Worm (Caenorhabditis elegans) whole organism, mixed stage, embryonic: ENCODE results near the gene dyrb-1.

ENCODE experiments used
- blmp-1 ChIP-seq: fragments of 150-350 bp; optimal IDR thresholded peaks from 2 replicates; lab custom pipeline; 2014; ENCODE audit warnings: missing biosample characterization, missing genetic modification characterization
- ceh-43 ChIP-seq: fragments of 200-800 bp; sonication (Bioruptor generic); optimal IDR thresholded peaks from 2 replicates; lab custom pipeline; 2018; ENCODE audit warnings: mild to moderate bottlenecking, missing genetic modification characterization, moderate library complexity, missing compliant biosample characterization
- elt-3 ChIP-seq: fragments of 150-350 bp; optimal IDR thresholded peaks from 2 replicates; lab custom pipeline; 2014; ENCODE audit warnings: missing biosample characterization, missing genetic modification characterization
- lsy-2 ChIP-seq: fragments of 150-350 bp; optimal IDR thresholded peaks from 2 replicates; lab custom pipeline; 2014; ENCODE audit warnings: missing biosample characterization, missing genetic modification characterization
- mep-1 ChIP-seq: fragments of 150-350 bp; optimal IDR thresholded peaks from 2 replicates; lab custom pipeline; 2017; ENCODE audit warnings: missing biosample characterization, missing genetic modification reagents, missing genetic modification characterization, inconsistent platforms
- nhr-12 ChIP-seq: fragments of 150-350 bp; optimal IDR thresholded peaks from 2 replicates; lab custom pipeline; 2014; ENCODE audit warnings: missing biosample characterization, missing genetic modification characterization
- sem-2 ChIP-seq: fragments of 200-800 bp; sonication (Bioruptor generic); optimal IDR thresholded peaks from 2 replicates; lab custom pipeline; 2018; ENCODE audit warnings: mild to moderate bottlenecking, missing genetic modification characterization, missing compliant biosample characterization
- snpc-4 ChIP-seq: fragments of 150-350 bp; optimal IDR thresholded peaks from 2 replicates; lab custom pipeline; 2014; ENCODE audit warnings: missing biosample characterization, missing genetic modification characterization
- ztf-11 ChIP-seq: fragments of 150-350 bp; optimal IDR thresholded peaks from 2 replicates; lab custom pipeline; 2014; ENCODE audit warnings: missing biosample characterization, missing genetic modification characterization

DNA sequence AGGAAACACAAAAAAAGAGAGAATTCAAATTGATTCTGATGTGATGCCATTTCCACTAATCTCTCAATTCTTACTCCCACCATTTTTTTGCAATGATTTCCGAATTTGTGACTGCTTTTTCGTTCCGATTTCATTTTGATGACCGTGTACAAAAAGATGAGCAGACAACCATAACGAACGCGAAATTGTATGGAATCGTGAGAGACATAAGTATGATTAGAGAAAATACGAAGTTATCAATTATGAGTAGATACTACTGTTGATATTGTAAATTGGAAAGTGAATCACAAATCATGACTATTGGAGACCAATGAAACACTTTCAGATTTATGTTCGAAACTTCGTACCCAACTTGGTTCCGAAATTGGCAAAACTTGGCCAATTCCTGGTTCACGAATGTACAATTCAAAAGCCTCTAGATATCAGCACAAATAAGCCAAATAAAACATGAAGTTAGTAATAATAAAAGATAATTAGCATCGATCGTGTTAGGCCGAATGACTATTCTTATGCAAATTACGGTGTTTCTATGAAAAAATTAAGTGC lies 4.6 kb upstream of the dyrb-1 start:
- TF ChIP-seq elt-3 (tag; lab: Kevin White, UChicago) (no peak), snpc-4 (tag; lab: Kevin White, UChicago) (no peak), ceh-43 (GFP tag; lab: Kevin White, UChicago) (no peak), mep-1 (tag; lab: Kevin White, UChicago) (no peak), blmp-1 (no peak), sem-2 (GFP tag; lab: Kevin White, UChicago) (no peak), nhr-12 (no peak), lsy-2 (tag; lab: Kevin White, UChicago) (no peak), ztf-11 (tag; lab: Kevin White, UChicago) (no peak)
